Worm (Caenorhabditis elegans) whole organism, L4 larva: ENCODE measurements around the gene xpo-3.
A peak's percentile ranks its signal among the peaks of the same experiment; 100 is the strongest.

Experiments
- D1046.2 ChIP-seq: fragments of 200-800 bp; sonication (Bioruptor generic); IDR thresholded peaks from 2 replicates; pipeline ENCODE4 v1.3.6; 2022; ENCODE audit warnings: missing genetic modification characterization, missing compliant biosample characterization
- F26F4.8 ChIP-seq: fragments of 200-800 bp; sonication (Bioruptor generic); conservative IDR thresholded peaks from 2 replicates; pipeline ENCODE4 v1.3.6; 2022; ENCODE audit warnings: missing genetic modification characterization, missing compliant biosample characterization
- F37D6.2 ChIP-seq: sonication (generic microtip); optimal IDR thresholded peaks from 2 replicates; lab custom pipeline; 2016; ENCODE audit warnings: mild to moderate bottlenecking, missing genetic modification characterization, missing compliant biosample characterization
- R02D3.7 ChIP-seq: fragments of 150-350 bp; sonication (generic microtip); optimal IDR thresholded peaks from 3 replicates; lab custom pipeline; 2014; ENCODE audit warnings: missing biosample characterization, missing genetic modification characterization
- aha-1 ChIP-seq: fragments of 150-350 bp; peaks from one replicate; lab custom pipeline; 2014; ENCODE audit warnings: missing biosample characterization, missing genetic modification characterization
- arid-1 ChIP-seq: fragments of 200-800 bp; sonication (Bioruptor generic); conservative IDR thresholded peaks from 2 replicates; pipeline ENCODE4 v1.3.6; 2022; ENCODE audit warnings: missing genetic modification reagents, missing genetic modification characterization, missing compliant biosample characterization
- ceh-32 ChIP-seq: sonication (generic microtip); optimal IDR thresholded peaks from 2 replicates; lab custom pipeline; 2016; ENCODE audit warnings: mild to moderate bottlenecking, missing genetic modification characterization, missing compliant biosample characterization; ENCODE audit not compliant: poor library complexity
- ceh-62 ChIP-seq: sonication (generic microtip); optimal IDR thresholded peaks from 2 replicates; lab custom pipeline; 2017; ENCODE audit warnings: missing biosample characterization, missing genetic modification characterization
- cey-2 ChIP-seq: sonication (generic microtip); optimal IDR thresholded peaks from 3 replicates; lab custom pipeline; 2017; ENCODE audit warnings: missing genetic modification characterization, mild to moderate bottlenecking, missing compliant biosample characterization, antibody characterized with exemption, borderline replicate concordance; ENCODE audit not compliant: insufficient read depth
- ctbp-1 ChIP-seq: fragments of 200-800 bp; sonication (Bioruptor generic); IDR thresholded peaks from 2 replicates; pipeline ENCODE4 v1.3.6; 2022; ENCODE audit warnings: missing genetic modification reagents, missing genetic modification characterization, missing compliant biosample characterization
- daf-12 ChIP-seq: fragments of 150-350 bp; optimal IDR thresholded peaks from 2 replicates; lab custom pipeline; 2014; ENCODE audit warnings: missing biosample characterization, missing genetic modification reagents, missing genetic modification characterization
- daf-16 ChIP-seq, 3 experiments: sonication (generic microtip); optimal IDR thresholded peaks; 2 replicates each; lab custom pipeline; 2016 to 2017; ENCODE audit warnings: missing genetic modification characterization in 3 of 3, missing genetic modification reagents in 3 of 3, mild to moderate bottlenecking in 2 of 3, missing compliant biosample characterization in 2 of 3, missing biosample characterization in 1 of 3, moderate library complexity in 1 of 3
- daf-19 ChIP-seq: fragments of 200-800 bp; sonication (Bioruptor generic); conservative IDR thresholded peaks from 2 replicates; pipeline ENCODE4 v1.3.6; 2022; ENCODE audit warnings: missing genetic modification characterization, missing compliant biosample characterization
- egl-27 ChIP-seq: sonication (generic microtip); optimal IDR thresholded peaks from 3 replicates; lab custom pipeline; 2017; ENCODE audit warnings: missing biosample characterization, missing genetic modification reagents, missing genetic modification characterization
- egl-43 ChIP-seq: fragments of 200-800 bp; sonication (Bioruptor generic); IDR thresholded peaks from 2 replicates; pipeline ENCODE4 v1.3.6; 2022; ENCODE audit warnings: missing genetic modification reagents, missing genetic modification characterization, missing compliant biosample characterization
- fos-1 ChIP-seq: fragments of 150-350 bp; optimal IDR thresholded peaks from 2 replicates; lab custom pipeline; 2014; ENCODE audit warnings: missing biosample characterization, missing genetic modification characterization
- jun-1 ChIP-seq: fragments of 150-350 bp; optimal IDR thresholded peaks from 2 replicates; lab custom pipeline; 2014; ENCODE audit warnings: missing biosample characterization, missing genetic modification reagents, missing genetic modification characterization
- lin-1 ChIP-seq: fragments of 200-800 bp; sonication (Bioruptor generic); IDR thresholded peaks from 2 replicates; pipeline ENCODE4 v1.3.6; 2022; ENCODE audit warnings: missing genetic modification reagents, missing genetic modification characterization, missing compliant biosample characterization
- lin-13 ChIP-seq: fragments of 150-350 bp; optimal IDR thresholded peaks from 2 replicates; lab custom pipeline; 2014; ENCODE audit warnings: missing biosample characterization, missing genetic modification reagents, missing genetic modification characterization
- lsy-2 ChIP-seq, 2 experiments: fragments of 150-350 bp in 1 of 2; sonication (generic microtip) in 1 of 2; optimal IDR thresholded peaks; 2 replicates each; lab custom pipeline; 2014 to 2017; ENCODE audit warnings: missing biosample characterization in 2 of 2, missing genetic modification characterization in 2 of 2
- mep-1 ChIP-seq: fragments of 150-350 bp; sonication (generic microtip); optimal IDR thresholded peaks from 3 replicates; lab custom pipeline; 2014; ENCODE audit warnings: missing biosample characterization, missing genetic modification characterization
- mxl-3 ChIP-seq: fragments of 200-800 bp; sonication (Bioruptor generic); optimal IDR thresholded peaks from 2 replicates; lab custom pipeline; 2018; ENCODE audit warnings: mild to moderate bottlenecking, missing genetic modification characterization, missing compliant biosample characterization
- nhr-28 ChIP-seq: fragments of 150-350 bp; optimal IDR thresholded peaks from 2 replicates; lab custom pipeline; 2014; ENCODE audit warnings: missing biosample characterization, missing genetic modification characterization
- nhr-41 ChIP-seq: fragments of 200-800 bp; sonication (Bioruptor generic); IDR thresholded peaks from 2 replicates; pipeline ENCODE4 v1.3.6; 2022; ENCODE audit warnings: missing genetic modification reagents, missing genetic modification characterization, missing compliant biosample characterization
- nhr-48 ChIP-seq: sonication (generic microtip); optimal IDR thresholded peaks from 2 replicates; lab custom pipeline; 2016; ENCODE audit warnings: mild to moderate bottlenecking, missing genetic modification characterization, missing compliant biosample characterization
- nhr-6 ChIP-seq: fragments of 150-350 bp; optimal IDR thresholded peaks from 2 replicates; lab custom pipeline; 2014; ENCODE audit warnings: missing biosample characterization, missing genetic modification characterization
- nhr-77 ChIP-seq: fragments of 150-350 bp; optimal IDR thresholded peaks from 2 replicates; lab custom pipeline; 2014; ENCODE audit warnings: missing biosample characterization, missing genetic modification characterization
- pqm-1 ChIP-seq: sonication (generic microtip); optimal IDR thresholded peaks from 2 replicates; lab custom pipeline; 2017; ENCODE audit warnings: missing biosample characterization, missing genetic modification characterization
- rbr-2 ChIP-seq: sonication (generic microtip); optimal IDR thresholded peaks from 2 replicates; lab custom pipeline; 2016; ENCODE audit warnings: missing genotype, missing genetic modification characterization, missing compliant biosample characterization
- snpc-1.2 ChIP-seq: fragments of 200-800 bp; sonication (Bioruptor generic); IDR thresholded peaks from 2 replicates; pipeline ENCODE4 v1.3.6; 2022; ENCODE audit warnings: missing genetic modification reagents, missing genetic modification characterization, missing compliant biosample characterization
- tra-1 ChIP-seq: fragments of 200-800 bp; sonication (Bioruptor generic); IDR thresholded peaks from 2 replicates; pipeline ENCODE4 v1.3.6; 2022; ENCODE audit warnings: missing genetic modification reagents, missing genetic modification characterization, missing compliant biosample characterization
- unc-62 ChIP-seq, 3 experiments: fragments of 150-350 bp in 1 of 3; sonication (generic microtip); optimal IDR thresholded peaks in 2 of 3; peaks in 1 of 3; 1 replicate in 1 of 3; 2 replicates in 2 of 3; lab custom pipeline; 2014 to 2017; ENCODE audit warnings: missing biosample characterization in 3 of 3, missing genetic modification characterization in 3 of 3, missing genetic modification reagents in 3 of 3, missing genotype in 1 of 3
- zfp-2 ChIP-seq: sonication (generic microtip); optimal IDR thresholded peaks from 2 replicates; lab custom pipeline; 2016; ENCODE audit warnings: mild to moderate bottlenecking, missing genetic modification characterization, missing compliant biosample characterization
- zfp-3 ChIP-seq: fragments of 200-800 bp; sonication (Bioruptor generic); conservative IDR thresholded peaks from 2 replicates; pipeline ENCODE4 v1.3.6; 2022; ENCODE audit warnings: missing genetic modification reagents, missing genetic modification characterization, missing compliant biosample characterization
- zip-11 ChIP-seq: fragments of 200-800 bp; sonication (Bioruptor generic); IDR thresholded peaks from 2 replicates; pipeline ENCODE4 v1.3.6; 2022; ENCODE audit warnings: missing genetic modification characterization, missing compliant biosample characterization

The xpo-3 gene

DNA sequence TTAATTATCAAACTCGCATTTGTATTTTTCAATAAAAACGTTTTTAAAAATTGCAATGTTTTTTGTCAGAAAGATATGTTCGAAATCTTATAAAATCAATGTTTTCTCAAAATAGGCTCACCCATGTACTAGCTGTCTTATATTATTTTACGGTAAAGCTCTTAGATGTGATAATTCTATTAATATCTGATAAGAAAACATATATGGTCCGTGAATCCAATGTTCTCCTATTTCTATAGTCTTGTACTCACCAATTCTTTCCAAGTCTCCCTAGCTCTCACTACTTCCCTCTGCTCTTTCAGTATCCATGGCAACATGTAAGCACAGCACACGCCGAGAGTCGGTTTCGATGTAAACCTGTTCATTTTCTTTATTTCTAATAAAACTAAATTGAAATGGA lies 9.9 kb upstream of the xpo-3 start, which contains the start of gene bbs-2:
bbs-2 (plus strand) TSS at position 301 of the 400 bp plus-strand sequence.
- no peak for TF ChIP-seq nhr-41 (GFP tag; lab: Robert Waterston, UW)
- no peak for TF ChIP-seq zip-11 (GFP tag; lab: Robert Waterston, UW)
- no peak for TF ChIP-seq cey-2
- no peak for TF ChIP-seq daf-12 (tag; lab: Kevin White, UChicago)
- no peak for TF ChIP-seq mxl-3 (GFP tag; lab: Kevin White, UChicago)
- TF ChIP-seq zfp-2 (tag; lab: Kevin White, UChicago): no peak
- no peak for TF ChIP-seq nhr-28 (tag; lab: Kevin White, UChicago)
- TF ChIP-seq lin-1 (GFP tag; lab: Robert Waterston, UW): no peak
- TF ChIP-seq D1046.2 (GFP tag; lab: Robert Waterston, UW): no peak
- TF ChIP-seq F26F4.8 (GFP tag; lab: Robert Waterston, UW): no peak
- TF ChIP-seq ceh-62 (tag; lab: Kevin White, UChicago): no peak
- TF ChIP-seq nhr-48: no peak
- no peak for TF ChIP-seq F37D6.2 (tag; lab: Kevin White, UChicago)

ce11 chrIV:7931873-7932272 lies 8.0 kb upstream of the xpo-3 start:
- peak in 1 of 2 experiments; percentile 92 for TF ChIP-seq unc-62 (GFP tag; optimal IDR thresholded peaks at IDR 0.05 in 1 of 2; lab: Kevin White, UChicago)
- no peak for TF ChIP-seq unc-62 (tag; optimal IDR thresholded peaks at IDR 0.05; lab: Kevin White, UChicago)
- no peak for TF ChIP-seq lin-13 (GFP tag; lab: Kevin White, UChicago)

DNA sequence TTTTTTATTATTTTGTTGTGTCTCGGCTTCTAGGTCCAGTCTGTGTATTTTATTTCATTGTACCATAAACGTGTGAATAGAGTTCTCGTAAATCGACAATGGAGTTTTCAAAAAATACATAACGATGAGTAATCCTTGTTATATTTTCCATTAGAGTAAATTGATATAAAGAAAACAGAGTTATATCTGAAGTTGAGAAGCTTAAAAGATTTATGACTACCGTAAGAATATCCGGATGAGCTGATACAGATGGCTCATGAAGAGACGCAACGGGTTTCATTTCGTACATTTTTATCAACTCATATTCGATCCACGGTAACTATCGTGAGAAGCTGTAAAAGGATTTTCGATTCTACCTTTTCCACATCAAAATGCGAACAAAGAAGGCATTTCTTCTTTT lies 4.0 kb upstream of the xpo-3 start, which contains the start of gene gcy-8:
gcy-8 (plus strand) TSS at position 301 of the 400 bp plus-strand sequence.
- no peak for TF ChIP-seq lsy-2 (tag; optimal IDR thresholded peaks at IDR 0.05; lab: Kevin White, UChicago)
- TF ChIP-seq zfp-3 (GFP tag; lab: Robert Waterston, UW): no peak
- TF ChIP-seq rbr-2 (tag; lab: Kevin White, UChicago): no peak
- TF ChIP-seq egl-43 (GFP tag; lab: Robert Waterston, UW): no peak
- TF ChIP-seq mep-1 (tag; lab: Kevin White, UChicago): no peak
- no peak for TF ChIP-seq fos-1
- no peak for TF ChIP-seq snpc-1.2 (GFP tag; lab: Robert Waterston, UW)
- no peak for TF ChIP-seq egl-27 (tag; lab: Kevin White, UChicago)
- no peak for TF ChIP-seq daf-19 (GFP tag; lab: Robert Waterston, UW)
- TF ChIP-seq arid-1 (GFP tag; lab: Robert Waterston, UW): no peak
- TF ChIP-seq ctbp-1 (GFP tag; lab: Robert Waterston, UW): no peak
- TF ChIP-seq pqm-1 (tag; lab: Kevin White, UChicago): no peak
- no peak for TF ChIP-seq ceh-32 (tag; lab: Kevin White, UChicago)
- no peak for TF ChIP-seq nhr-28 (tag; lab: Kevin White, UChicago)
- no peak for TF ChIP-seq tra-1 (GFP tag; lab: Robert Waterston, UW)
- TF ChIP-seq jun-1 (tag; lab: Kevin White, UChicago): no peak
- no peak for TF ChIP-seq mxl-3 (GFP tag; lab: Kevin White, UChicago)
- TF ChIP-seq, all 104 proteins: peak for 0

DNA sequence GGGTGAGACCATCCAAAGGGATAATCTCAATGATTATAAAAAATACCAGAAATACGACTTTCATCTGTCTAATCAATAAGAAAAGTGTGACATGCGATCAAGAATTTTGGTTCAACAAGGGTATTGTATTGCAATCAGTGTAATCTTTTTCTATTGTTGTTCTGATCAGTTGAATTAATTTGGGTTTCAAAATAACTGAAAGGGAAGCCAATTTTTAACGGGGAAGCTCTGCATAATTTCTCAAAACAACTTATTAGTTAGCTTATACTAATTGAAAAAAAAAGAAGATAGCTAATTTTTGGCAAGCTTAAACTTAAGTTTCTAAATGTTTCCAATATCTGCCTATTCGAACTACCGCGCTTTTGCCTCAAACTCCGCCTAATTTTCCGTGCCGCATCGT lies 3.4 kb upstream of the xpo-3 start, which contains the start of gene C49H3.12:
C49H3.12 (minus strand) TSS at position 101 of the 400 bp plus-strand sequence.
- no peak for TF ChIP-seq R02D3.7 (tag; lab: Kevin White, UChicago)
- no peak for TF ChIP-seq nhr-77 (tag; lab: Kevin White, UChicago)
- peak; percentile 20 for TF ChIP-seq aha-1 (tag; lab: Kevin White, UChicago)
- TF ChIP-seq daf-16 (GFP tag; optimal IDR thresholded peaks at IDR 0.05; lab: Kevin White, UChicago): no peak
- TF ChIP-seq daf-16 (tag; optimal IDR thresholded peaks at IDR 0.05; lab: Kevin White, UChicago): no peak
- no peak for TF ChIP-seq nhr-6
- TF ChIP-seq, all 104 proteins: peak for 1
